Worm (Caenorhabditis elegans) whole organism, L1 larva: ENCODE results near the gene W09D10.5.

ENCODE experiments used
- C04F5.9 ChIP-seq: sonication (generic microtip); optimal IDR thresholded peaks from 2 replicates; lab custom pipeline; 2016; ENCODE audit warnings: missing genetic modification characterization, missing compliant biosample characterization
- ama-1 ChIP-seq: fragments of 150-350 bp; optimal IDR thresholded peaks from 2 replicates; lab custom pipeline; 2014
- ceh-63 ChIP-seq: fragments of 200-800 bp; sonication (Bioruptor generic); optimal IDR thresholded peaks from 2 replicates; lab custom pipeline; 2018; ENCODE audit warnings: mild to moderate bottlenecking, missing genetic modification characterization, missing compliant biosample characterization
- ceh-8 ChIP-seq: fragments of 200-800 bp; sonication (Bioruptor generic); optimal IDR thresholded peaks from 2 replicates; lab custom pipeline; 2018; ENCODE audit warnings: mild to moderate bottlenecking, missing genetic modification characterization, moderate library complexity, missing compliant biosample characterization
- ceh-82 ChIP-seq, 3 experiments: fragments of 150-350 bp in 1 of 3; sonication (generic microtip) in 2 of 3; optimal IDR thresholded peaks; 2 replicates each; lab custom pipeline; 2014 to 2017; ENCODE audit warnings: missing biosample characterization in 3 of 3, missing genetic modification characterization in 3 of 3
- ces-1 ChIP-seq: fragments of 150-350 bp; optimal IDR thresholded peaks from 2 replicates; lab custom pipeline; 2014; ENCODE audit warnings: missing biosample characterization, missing genetic modification reagents, missing genetic modification characterization
- dpl-1 ChIP-seq, 3 experiments: fragments of 150-350 bp in 2 of 3; sonication (generic microtip) in 1 of 3; optimal IDR thresholded peaks; 2 replicates each; lab custom pipeline; 2014 to 2017; ENCODE audit warnings: missing biosample characterization in 3 of 3, missing genetic modification characterization in 3 of 3, missing genetic modification reagents in 3 of 3
- dsc-1 ChIP-seq: sonication (generic microtip); optimal IDR thresholded peaks from 2 replicates; lab custom pipeline; 2016; ENCODE audit warnings: mild to moderate bottlenecking, missing genetic modification characterization, missing compliant biosample characterization
- efl-3 ChIP-seq: fragments of 200-800 bp; sonication (Bioruptor generic); optimal IDR thresholded peaks from 2 replicates; lab custom pipeline; 2018; ENCODE audit warnings: mild to moderate bottlenecking, missing genetic modification characterization, missing compliant biosample characterization
- egl-27 ChIP-seq, 2 experiments: fragments of 150-350 bp in 1 of 2; sonication (generic microtip); optimal IDR thresholded peaks; 3 replicates each; lab custom pipeline; 2017 to 2018; ENCODE audit warnings: missing biosample characterization in 2 of 2, missing genetic modification characterization in 2 of 2, missing genetic modification reagents in 2 of 2
- elt-2 ChIP-seq: sonication (generic microtip); optimal IDR thresholded peaks from 2 replicates; lab custom pipeline; 2016; ENCODE audit warnings: missing genetic modification characterization, mild to moderate bottlenecking, inconsistent platforms, missing compliant biosample characterization, missing genetic modification reagents
- elt-3 ChIP-seq, 6 experiments: fragments of 150-350 bp in 1 of 6; sonication (generic microtip); optimal IDR thresholded peaks; 2 replicates each; lab custom pipeline; 2017 to 2018; ENCODE audit warnings: missing biosample characterization in 6 of 6, missing genetic modification characterization in 6 of 6, inconsistent platforms in 1 of 6
- fkh-4 ChIP-seq: sonication (generic microtip); optimal IDR thresholded peaks from 2 replicates; lab custom pipeline; 2016; ENCODE audit warnings: missing compliant biosample characterization, missing genetic modification characterization, borderline replicate concordance
- fkh-8 ChIP-seq: sonication (generic microtip); optimal IDR thresholded peaks from 2 replicates; lab custom pipeline; 2016; ENCODE audit warnings: mild to moderate bottlenecking, missing genetic modification characterization, missing compliant biosample characterization
- grh-1 ChIP-seq: fragments of 200-800 bp; sonication (Bioruptor generic); IDR thresholded peaks from 2 replicates; pipeline ENCODE4 v1.3.6; 2022; ENCODE audit warnings: missing genetic modification reagents, missing genetic modification characterization, missing compliant biosample characterization
- hlh-17 ChIP-seq: fragments of 200-800 bp; sonication (Bioruptor generic); optimal IDR thresholded peaks from 2 replicates; lab custom pipeline; 2018; ENCODE audit warnings: missing genetic modification characterization, mild to moderate bottlenecking, missing compliant biosample characterization, moderate library complexity, borderline replicate concordance
- irx-1 ChIP-seq: sonication (generic microtip); optimal IDR thresholded peaks from 2 replicates; lab custom pipeline; 2016; ENCODE audit warnings: missing genetic modification characterization, missing compliant biosample characterization
- isw-1 ChIP-seq: fragments of 200-800 bp; sonication (Bioruptor generic); IDR thresholded peaks from 2 replicates; pipeline ENCODE4 v1.3.6; 2022; ENCODE audit warnings: missing genetic modification characterization, missing compliant biosample characterization
- jun-1 ChIP-seq: fragments of 150-350 bp; optimal IDR thresholded peaks from 2 replicates; lab custom pipeline; 2014; ENCODE audit warnings: missing biosample characterization, missing genetic modification reagents, missing genetic modification characterization
- lin-13 ChIP-seq: fragments of 150-350 bp; optimal IDR thresholded peaks from 2 replicates; lab custom pipeline; 2014; ENCODE audit warnings: missing biosample characterization, missing genetic modification reagents, missing genetic modification characterization
- lin-14 ChIP-seq: fragments of 200-800 bp; sonication (Bioruptor generic); optimal IDR thresholded peaks from 2 replicates; lab custom pipeline; 2018; ENCODE audit warnings: mild to moderate bottlenecking, missing genetic modification characterization, moderate library complexity, missing compliant biosample characterization
- lin-15B ChIP-seq: fragments of 150-350 bp; sonication (generic microtip); optimal IDR thresholded peaks from 3 replicates; lab custom pipeline; 2014; ENCODE audit warnings: missing biosample characterization, missing genetic modification characterization
- lin-35 ChIP-seq, 2 experiments: fragments of 150-350 bp; optimal IDR thresholded peaks; 2 replicates each; lab custom pipeline; 2014; ENCODE audit warnings: missing biosample characterization in 2 of 2, missing genetic modification characterization in 2 of 2, missing genetic modification reagents in 2 of 2
- lin-39 ChIP-seq: fragments of 150-350 bp; optimal IDR thresholded peaks from 2 replicates; lab custom pipeline; 2014; ENCODE audit warnings: missing biosample characterization, missing genetic modification reagents, missing genetic modification characterization
- lsy-2 ChIP-seq, 2 experiments: fragments of 150-350 bp; optimal IDR thresholded peaks; 2 replicates each; lab custom pipeline; 2014; ENCODE audit warnings: missing biosample characterization in 2 of 2, missing genetic modification characterization in 2 of 2
- mdl-1 ChIP-seq, 2 experiments: fragments of 150-350 bp; optimal IDR thresholded peaks; 2 replicates each; lab custom pipeline; 2014 to 2017; ENCODE audit warnings: missing biosample characterization in 2 of 2, missing genetic modification characterization in 2 of 2, inconsistent platforms in 1 of 2
- mef-2 ChIP-seq: fragments of 150-350 bp; optimal IDR thresholded peaks from 2 replicates; lab custom pipeline; 2014; ENCODE audit warnings: missing biosample characterization, missing genetic modification characterization
- mep-1 ChIP-seq: fragments of 150-350 bp; optimal IDR thresholded peaks from 2 replicates; lab custom pipeline; 2014; ENCODE audit warnings: missing biosample characterization, missing genetic modification characterization
- nhr-11 ChIP-seq: fragments of 150-350 bp; optimal IDR thresholded peaks from 2 replicates; lab custom pipeline; 2014; ENCODE audit warnings: missing biosample characterization, missing genetic modification characterization
- nhr-12 ChIP-seq: sonication (generic microtip); optimal IDR thresholded peaks from 2 replicates; lab custom pipeline; 2017; ENCODE audit warnings: missing biosample characterization, missing genetic modification characterization
- nhr-19 ChIP-seq: fragments of 200-800 bp; sonication (Bioruptor generic); conservative IDR thresholded peaks from 2 replicates; pipeline ENCODE4 v1.3.6; 2022; ENCODE audit warnings: missing genetic modification characterization, missing compliant biosample characterization
- nhr-20 ChIP-seq: sonication (generic microtip); optimal IDR thresholded peaks from 2 replicates; lab custom pipeline; 2016; ENCODE audit warnings: mild to moderate bottlenecking, missing genetic modification characterization, missing compliant biosample characterization
- nhr-237 ChIP-seq: fragments of 150-350 bp; optimal IDR thresholded peaks from 2 replicates; lab custom pipeline; 2014; ENCODE audit warnings: missing biosample characterization, missing genetic modification characterization
- nhr-47 ChIP-seq: sonication (generic microtip); optimal IDR thresholded peaks from 2 replicates; lab custom pipeline; 2016; ENCODE audit warnings: mild to moderate bottlenecking, missing genetic modification characterization, moderate library complexity, missing compliant biosample characterization
- nhr-76 ChIP-seq: sonication (generic microtip); optimal IDR thresholded peaks from 2 replicates; lab custom pipeline; 2017; ENCODE audit warnings: missing biosample characterization, missing genetic modification characterization
- nhr-77 ChIP-seq: fragments of 150-350 bp; optimal IDR thresholded peaks from 2 replicates; lab custom pipeline; 2014; ENCODE audit warnings: missing biosample characterization, missing genetic modification characterization
- nhr-85 ChIP-seq: sonication (generic microtip); peaks from one replicate; lab custom pipeline; 2016; ENCODE audit warnings: missing genetic modification characterization, inconsistent platforms, missing compliant biosample characterization
- nhr-90 ChIP-seq: sonication (generic microtip); optimal IDR thresholded peaks from 2 replicates; lab custom pipeline; 2016; ENCODE audit warnings: mild to moderate bottlenecking, missing genetic modification characterization, missing compliant biosample characterization; ENCODE audit not compliant: poor library complexity
- pqm-1 ChIP-seq: sonication (generic microtip); optimal IDR thresholded peaks from 3 replicates; lab custom pipeline; 2017; ENCODE audit warnings: missing biosample characterization, missing genetic modification characterization
- rnt-1 ChIP-seq: sonication (generic microtip); optimal IDR thresholded peaks from 2 replicates; lab custom pipeline; 2016; ENCODE audit warnings: mild to moderate bottlenecking, missing genetic modification characterization, moderate library complexity, missing compliant biosample characterization
- snu-23 ChIP-seq: sonication (generic microtip); optimal IDR thresholded peaks from 2 replicates; lab custom pipeline; 2016; ENCODE audit warnings: missing genetic modification characterization, missing compliant biosample characterization
- sox-4 ChIP-seq: sonication (generic microtip); optimal IDR thresholded peaks from 2 replicates; lab custom pipeline; 2016; ENCODE audit warnings: missing genetic modification characterization, missing compliant biosample characterization
- sup-37 ChIP-seq: fragments of 200-800 bp; sonication (Bioruptor generic); optimal IDR thresholded peaks from 2 replicates; lab custom pipeline; 2018; ENCODE audit warnings: mild to moderate bottlenecking, missing genetic modification characterization, missing compliant biosample characterization
- unc-130 ChIP-seq: fragments of 150-350 bp; optimal IDR thresholded peaks from 2 replicates; lab custom pipeline; 2017; ENCODE audit warnings: missing biosample characterization, missing genetic modification characterization, inconsistent platforms
- unc-30 ChIP-seq: sonication (generic microtip); optimal IDR thresholded peaks from 2 replicates; lab custom pipeline; 2017; ENCODE audit warnings: missing biosample characterization, missing genetic modification characterization
- xbp-1 ChIP-seq: sonication (generic microtip); optimal IDR thresholded peaks from 2 replicates; lab custom pipeline; 2016; ENCODE audit warnings: missing genetic modification characterization, missing compliant biosample characterization
- zip-4 ChIP-seq: fragments of 200-800 bp; sonication (Bioruptor generic); optimal IDR thresholded peaks from 2 replicates; lab custom pipeline; 2018; ENCODE audit warnings: mild to moderate bottlenecking, missing genetic modification characterization, moderate library complexity, missing compliant biosample characterization

The W09D10.5 gene

DNA sequence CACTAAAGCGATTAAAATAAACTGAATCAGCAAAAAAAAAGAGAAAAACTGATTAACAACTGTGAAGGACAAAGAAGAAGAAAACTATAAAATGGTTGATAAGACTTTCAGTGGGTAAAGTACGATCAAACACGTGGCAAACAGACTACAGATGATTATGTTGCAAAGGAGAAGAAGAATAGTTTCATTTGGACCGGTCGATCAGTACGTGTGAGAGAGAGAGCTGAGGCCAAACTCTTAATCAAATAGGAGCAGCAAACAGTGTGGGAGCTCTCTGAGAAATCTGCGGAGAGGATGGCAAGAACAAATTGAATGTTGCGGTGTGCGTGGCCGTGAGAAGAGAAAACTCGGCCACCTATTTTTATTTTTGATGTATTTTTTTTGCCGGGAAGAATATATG lies 7.7 kb upstream of the W09D10.5 start (continued):
- TF ChIP-seq nhr-11 (tag; lab: Kevin White, UChicago) (no peak), nhr-12 (tag; lab: Kevin White, UChicago) (no peak), ceh-63 (GFP tag; lab: Kevin White, UChicago) (no peak), nhr-19 (GFP tag; lab: Robert Waterston, UW) (peak; percentile 42; the same call in 1 of the 2 replicates), zip-4 (GFP tag; lab: Kevin White, UChicago) (no peak), lin-15B (no peak), mdl-1 (tag; optimal IDR thresholded peaks at IDR 0.05; lab: Kevin White, UChicago) (peak in 1 of 2 experiments; percentile 50), C04F5.9 (no peak), unc-30 (tag; lab: Kevin White, UChicago) (no peak), mef-2 (tag; lab: Kevin White, UChicago) (no peak), nhr-76 (no peak), nhr-85 (tag; lab: Kevin White, UChicago) (peak; percentile 56)

DNA sequence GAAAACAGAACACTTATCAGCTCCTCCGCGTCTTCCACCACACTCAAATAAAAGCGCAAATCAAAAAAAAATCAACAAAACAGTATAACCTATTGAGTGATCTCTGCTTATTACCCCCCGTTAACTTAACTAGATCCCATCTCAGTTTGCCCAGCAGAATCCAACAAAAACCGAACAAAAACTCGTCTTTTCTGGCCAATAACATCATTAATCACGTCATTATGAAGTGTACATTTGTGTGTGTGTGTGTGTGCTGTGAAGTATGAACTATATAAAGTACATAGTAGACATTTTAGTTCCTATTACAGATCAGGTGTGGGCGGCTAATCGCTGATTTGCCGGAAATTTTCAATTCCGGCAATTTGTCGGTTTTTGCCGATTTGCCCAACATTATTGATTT lies 6.7 kb upstream of the W09D10.5 start:
- TF ChIP-seq nhr-85 (tag; lab: Kevin White, UChicago), result peak; percentile 71
- no peak for TF ChIP-seq sox-4 (tag; lab: Kevin White, UChicago)
- no peak for TF ChIP-seq elt-3 (tag; optimal IDR thresholded peaks at IDR 0.05; lab: Kevin White, UChicago)
- TF ChIP-seq efl-3 (GFP tag; lab: Kevin White, UChicago), result no peak
- TF ChIP-seq nhr-47, result no peak
- TF ChIP-seq ama-1 (lab: Kevin White, UChicago), result peak; percentile 9

DNA sequence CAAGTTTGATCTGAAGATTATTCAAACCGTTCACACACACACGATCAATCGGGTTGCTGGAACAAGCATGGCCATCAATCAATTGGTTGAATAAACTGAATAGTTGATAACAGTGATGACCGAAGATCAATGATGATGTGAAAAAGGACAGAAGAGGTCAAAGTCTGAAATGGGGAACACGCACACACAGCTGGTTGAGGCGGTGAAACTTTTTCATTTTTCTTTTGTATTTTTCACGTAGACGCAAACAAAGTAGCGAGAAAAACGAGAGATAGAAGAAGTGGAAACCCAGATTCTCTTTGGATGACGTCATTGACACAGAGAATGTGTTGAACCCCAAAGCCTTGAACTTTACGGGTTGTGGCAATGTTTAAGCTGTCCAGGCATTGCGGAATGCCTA lies 6.1 kb upstream of the W09D10.5 start:
- peak; percentile 73 for TF ChIP-seq ama-1 (lab: Kevin White, UChicago)
- TF ChIP-seq isw-1 (GFP tag; lab: Robert Waterston, UW), result no peak
- peak; percentile 50 for TF ChIP-seq unc-130 (tag; lab: Kevin White, UChicago)
- TF ChIP-seq nhr-85 (tag; lab: Kevin White, UChicago), result peak; percentile 92
- peak; percentile 22 for TF ChIP-seq jun-1 (tag; lab: Kevin White, UChicago)
- peak; percentile 35; the same call in 1 of the 2 replicates for TF ChIP-seq grh-1 (GFP tag; lab: Robert Waterston, UW)
- no peak for TF ChIP-seq ces-1 (GFP tag; lab: Kevin White, UChicago)
- peak; percentile 55 for TF ChIP-seq nhr-19 (GFP tag; lab: Robert Waterston, UW)
- TF ChIP-seq elt-3 (tag; optimal IDR thresholded peaks at IDR 0.05; lab: Kevin White, UChicago), result peak in 4 of 6 experiments; percentile 58 to 90 (median 76)
- no peak for TF ChIP-seq efl-3 (GFP tag; lab: Kevin White, UChicago)
- TF ChIP-seq mdl-1 (tag; optimal IDR thresholded peaks at IDR 0.05; lab: Kevin White, UChicago), result peak in 1 of 2 experiments; percentile 46
- no peak for TF ChIP-seq irx-1
- TF ChIP-seq fkh-8 (tag; lab: Kevin White, UChicago), result no peak
- TF ChIP-seq hlh-17 (GFP tag; lab: Kevin White, UChicago), result no peak
- peak; percentile 59 for TF ChIP-seq mep-1 (tag; lab: Kevin White, UChicago)
- no peak for TF ChIP-seq fkh-4 (tag; lab: Kevin White, UChicago)
- TF ChIP-seq snu-23, result peak; percentile 76
- peak; percentile 37 for TF ChIP-seq sup-37 (GFP tag; lab: Kevin White, UChicago)
- TF ChIP-seq elt-2 (tag; lab: Kevin White, UChicago), result no peak
- peak in 1 of 3 experiments; percentile 38 for TF ChIP-seq dpl-1 (GFP tag; optimal IDR thresholded peaks at IDR 0.05; lab: Kevin White, UChicago)
- peak; percentile 69 for TF ChIP-seq nhr-20 (tag; lab: Kevin White, UChicago)
- no peak for TF ChIP-seq lin-15B
- peak; percentile 40 for TF ChIP-seq nhr-47
- TF ChIP-seq xbp-1 (tag; lab: Kevin White, UChicago), result peak; percentile 0
- no peak for TF ChIP-seq egl-27 (tag; optimal IDR thresholded peaks at IDR 0.05; lab: Kevin White, UChicago)
- peak in 1 of 3 experiments; percentile 26 for TF ChIP-seq ceh-82 (tag; optimal IDR thresholded peaks at IDR 0.05; lab: Kevin White, UChicago)
- no peak for TF ChIP-seq mef-2 (tag; lab: Kevin White, UChicago)
- TF ChIP-seq lsy-2 (tag; optimal IDR thresholded peaks at IDR 0.05; lab: Kevin White, UChicago), result peak; percentile 26 to 30
- TF ChIP-seq nhr-237 (tag; lab: Kevin White, UChicago), result no peak
- TF ChIP-seq lin-39 (tag; lab: Kevin White, UChicago), result no peak
- TF ChIP-seq nhr-76, result peak; percentile 9
- peak; percentile 67 for TF ChIP-seq nhr-90 (tag; lab: Kevin White, UChicago)
- TF ChIP-seq dsc-1, result no peak
- TF ChIP-seq lin-13 (GFP tag; lab: Kevin White, UChicago), result no peak
- peak in 1 of 2 experiments; percentile 65 for TF ChIP-seq lin-35 (GFP tag; optimal IDR thresholded peaks at IDR 0.05; lab: Kevin White, UChicago)
- TF ChIP-seq pqm-1 (tag; lab: Kevin White, UChicago), result no peak
- TF ChIP-seq sox-4 (tag; lab: Kevin White, UChicago), result no peak
- TF ChIP-seq rnt-1 (tag; lab: Kevin White, UChicago), result peak; percentile 32
- TF ChIP-seq ceh-8 (GFP tag; lab: Kevin White, UChicago), result no peak
- no peak for TF ChIP-seq nhr-77
- TF ChIP-seq lin-14 (GFP tag; lab: Kevin White, UChicago), result peak; percentile 80
